Fruit fly (Drosophila melanogaster): ENCODE data around the gene CG17650.

- TF ChIP-seq kay (GFP tag; ENCODE audit: borderline replicate concordance) (no peak), CG33017 (tag; optimal IDR thresholded peaks at IDR 0.05) (no peak), bab1 (GFP tag; optimal IDR thresholded peaks at IDR 0.05) (no peak), ovo (GFP tag; optimal IDR thresholded peaks at IDR 0.05) (no peak), Crg-1 (GFP tag; optimal IDR thresholded peaks at IDR 0.05) (no peak), toe (GFP tag; optimal IDR thresholded peaks at IDR 0.05) (no peak)
Measured at dm6 chr2L:1783762-1784161, 24.9 kb upstream of the CG17650 start, which contains the start of gene Gr22e.
